Fruit fly (Drosophila melanogaster) whole organism, wandering third instar larva: ENCODE results near the gene pyd.

Experiments
- Abd-B ChIP-seq: fragments of >200 bp; optimal IDR thresholded peaks from 2 replicates; lab custom pipeline; 2017; ENCODE audit warnings: missing biosample characterization, missing genetic modification characterization
- CG32264 ChIP-seq: fragments of 200-800 bp; sonication (Bioruptor generic); optimal IDR thresholded peaks from 2 replicates; lab custom pipeline; 2016; ENCODE audit warnings: missing biosample characterization, missing genetic modification characterization
- CG9705 ChIP-seq: fragments of 200-800 bp; sonication (Bioruptor generic); optimal IDR thresholded peaks from 2 replicates; lab custom pipeline; 2018; ENCODE audit warnings: missing biosample characterization, mild to moderate bottlenecking, missing genetic modification characterization
- CrebA ChIP-seq: fragments of 200-800 bp; sonication (Bioruptor generic); optimal IDR thresholded peaks from 2 replicates; lab custom pipeline; 2016; ENCODE audit warnings: missing biosample characterization, mild to moderate bottlenecking, missing genetic modification characterization, borderline replicate concordance
- Dfd ChIP-seq: fragments of >200 bp; optimal IDR thresholded peaks from 2 replicates; lab custom pipeline; 2017; ENCODE audit warnings: missing biosample characterization, missing genetic modification characterization
- Dif ChIP-seq: fragments of 200-275, 200-300 bp; sonication (Bioruptor generic); optimal IDR thresholded peaks from 2 replicates; lab custom pipeline; 2018; ENCODE audit warnings: missing biosample characterization, missing genetic modification characterization; ENCODE audit not compliant: partially characterized antibody
- GATAd ChIP-seq: sonication (Bioruptor generic); optimal IDR thresholded peaks from 2 replicates; lab custom pipeline; 2016; ENCODE audit warnings: missing biosample characterization, missing genetic modification characterization
- HLH106 ChIP-seq: fragments of 200-800 bp; optimal IDR thresholded peaks from 3 replicates; lab custom pipeline; 2019; ENCODE audit warnings: missing biosample characterization, mild to moderate bottlenecking, missing genetic modification characterization, moderate library complexity
- Hnf4 ChIP-seq: fragments of 200-800 bp; sonication (Bioruptor generic); optimal IDR thresholded peaks from 2 replicates; lab custom pipeline; 2016; ENCODE audit warnings: missing biosample characterization, mild to moderate bottlenecking, missing genetic modification characterization
- Hr78 ChIP-seq: fragments of >200 bp; optimal IDR thresholded peaks from 2 replicates; lab custom pipeline; 2017; ENCODE audit warnings: missing biosample characterization, missing genetic modification characterization
- Hr83 ChIP-seq: fragments of 200-300 bp; sonication (Bioruptor generic); optimal IDR thresholded peaks from 2 replicates; lab custom pipeline; 2016; ENCODE audit warnings: missing biosample characterization, mild to moderate bottlenecking, missing genetic modification characterization, moderate library complexity; ENCODE audit not compliant: poor library complexity, severe bottlenecking
- Jra ChIP-seq: sonication (Bioruptor generic); optimal IDR thresholded peaks from 2 replicates; lab custom pipeline; 2016; ENCODE audit warnings: missing biosample characterization, missing genetic modification characterization
- Mio ChIP-seq: sonication (Bioruptor generic); optimal IDR thresholded peaks from 2 replicates; lab custom pipeline; 2016; ENCODE audit warnings: missing biosample characterization, missing genetic modification characterization
- Myc ChIP-seq: fragments of >200 bp; optimal IDR thresholded peaks from 2 replicates; lab custom pipeline; 2017
- N ChIP-seq: fragments of >200 bp; optimal IDR thresholded peaks from 2 replicates; lab custom pipeline; 2018; ENCODE audit warnings: missing biosample characterization, missing external identifiers, missing genetic modification characterization
- OdsH ChIP-seq: fragments of 200-800 bp; sonication (Bioruptor generic); optimal IDR thresholded peaks from 2 replicates; lab custom pipeline; 2016; ENCODE audit warnings: missing biosample characterization, mild to moderate bottlenecking, missing genetic modification characterization
- Rel ChIP-seq, 2 experiments: fragments of 200-800 bp; sonication (Bioruptor generic) in 1 of 2; optimal IDR thresholded peaks; 2 replicates in 1 of 2; 3 replicates in 1 of 2; lab custom pipeline; 2016 to 2019; ENCODE audit warnings: mild to moderate bottlenecking in 2 of 2, missing biosample characterization in 2 of 2, missing genetic modification characterization in 2 of 2, moderate library complexity in 1 of 2
- Sp1 ChIP-seq: fragments of 200-800 bp; sonication (Bioruptor generic); optimal IDR thresholded peaks from 3 replicates; lab custom pipeline; 2019; ENCODE audit warnings: missing biosample characterization, mild to moderate bottlenecking, missing genetic modification characterization, moderate library complexity
- Vsx2 ChIP-seq: fragments of 200-300, 225-300 bp; sonication (Bioruptor generic); optimal IDR thresholded peaks from 2 replicates; lab custom pipeline; 2018; ENCODE audit warnings: missing biosample characterization, missing genetic modification characterization; ENCODE audit not compliant: partially characterized antibody
- br ChIP-seq: fragments of 200-800 bp; sonication (Bioruptor generic); optimal IDR thresholded peaks from 2 replicates; lab custom pipeline; 2016; ENCODE audit warnings: missing biosample characterization, missing genetic modification characterization
- brk ChIP-seq: fragments of 200-800 bp; sonication (Bioruptor generic); optimal IDR thresholded peaks from 2 replicates; lab custom pipeline; 2016; ENCODE audit warnings: missing biosample characterization, mild to moderate bottlenecking, missing genetic modification characterization
- dl ChIP-seq, 2 experiments: fragments of 175-275, 200-275 bp in 1 of 2; fragments of 200-275 bp in 1 of 2; sonication (Bioruptor generic); optimal IDR thresholded peaks; lab custom pipeline; 2018; ENCODE audit warnings: mild to moderate bottlenecking in 2 of 2, missing biosample characterization in 2 of 2, missing genetic modification characterization in 2 of 2, moderate library complexity in 2 of 2; ENCODE audit not compliant: partially characterized antibody in 2 of 2, insufficient read depth in 1 of 2
- dmrt93B ChIP-seq: fragments of 200-800 bp; sonication (Bioruptor generic); optimal IDR thresholded peaks from 2 replicates; lab custom pipeline; 2018; ENCODE audit warnings: missing biosample characterization, mild to moderate bottlenecking, missing genetic modification characterization
- dsf ChIP-seq: sonication (Bioruptor generic); optimal IDR thresholded peaks from 2 replicates; lab custom pipeline; 2016; ENCODE audit warnings: missing biosample characterization, missing genetic modification characterization, borderline replicate concordance
- ey ChIP-seq: fragments of 200-800 bp; sonication (Bioruptor generic); optimal IDR thresholded peaks from 2 replicates; lab custom pipeline; 2016; ENCODE audit warnings: missing biosample characterization, missing genetic modification characterization
- foxo ChIP-seq, 2 experiments: fragments of 200-800 bp; sonication (Bioruptor generic); optimal IDR thresholded peaks; 2 replicates in 1 of 2; 3 replicates in 1 of 2; lab custom pipeline; 2016 to 2017; ENCODE audit warnings: missing biosample characterization in 2 of 2, missing genetic modification characterization in 2 of 2
- fru ChIP-seq: fragments of 200-800 bp; sonication (Bioruptor generic); optimal IDR thresholded peaks from 3 replicates; lab custom pipeline; 2016; ENCODE audit warnings: missing biosample characterization, mild to moderate bottlenecking, missing genetic modification characterization
- h ChIP-seq: fragments of 200-800 bp; sonication (Bioruptor generic); optimal IDR thresholded peaks from 3 replicates; lab custom pipeline; 2016; ENCODE audit warnings: missing biosample characterization, mild to moderate bottlenecking, missing genetic modification characterization
- jim ChIP-seq: fragments of 175-275, 200-325 bp; sonication (Bioruptor generic); optimal IDR thresholded peaks from 2 replicates; lab custom pipeline; 2016; ENCODE audit warnings: missing biosample characterization, mild to moderate bottlenecking, missing genetic modification characterization
- lola ChIP-seq: fragments of >200 bp; optimal IDR thresholded peaks from 2 replicates; lab custom pipeline; 2017; ENCODE audit warnings: missing biosample characterization, missing genetic modification characterization
- pan ChIP-seq: fragments of >200 bp; optimal IDR thresholded peaks from 2 replicates; lab custom pipeline; 2017
- psq ChIP-seq: fragments of 200-800 bp; sonication (Bioruptor generic); optimal IDR thresholded peaks from 3 replicates; lab custom pipeline; 2017; ENCODE audit warnings: missing biosample characterization, mild to moderate bottlenecking, missing genetic modification characterization, moderate library complexity
- rgr ChIP-seq: fragments of 200-800 bp; sonication (Bioruptor generic); optimal IDR thresholded peaks from 3 replicates; lab custom pipeline; 2016; ENCODE audit warnings: missing biosample characterization, mild to moderate bottlenecking, missing genetic modification characterization
- sage ChIP-seq: fragments of 200-800 bp; sonication (Bioruptor generic); optimal IDR thresholded peaks from 2 replicates; lab custom pipeline; 2016; ENCODE audit warnings: missing biosample characterization, mild to moderate bottlenecking, missing genetic modification characterization
- sv ChIP-seq: fragments of 200-800 bp; sonication (Bioruptor generic); optimal IDR thresholded peaks from 3 replicates; lab custom pipeline; 2016; ENCODE audit warnings: missing biosample characterization, missing genetic modification characterization
- tai ChIP-seq: sonication (Bioruptor generic); optimal IDR thresholded peaks from 2 replicates; lab custom pipeline; 2016; ENCODE audit warnings: missing biosample characterization, missing genetic modification characterization
- usp ChIP-seq: fragments of >200 bp; optimal IDR thresholded peaks from 2 replicates; lab custom pipeline; 2017; ENCODE audit warnings: missing biosample characterization, missing genetic modification characterization
- woc ChIP-seq: sonication (Bioruptor generic); optimal IDR thresholded peaks from 2 replicates; lab custom pipeline; 2016; ENCODE audit warnings: missing biosample characterization, mild to moderate bottlenecking, missing genetic modification characterization

Gene pyd

DNA sequence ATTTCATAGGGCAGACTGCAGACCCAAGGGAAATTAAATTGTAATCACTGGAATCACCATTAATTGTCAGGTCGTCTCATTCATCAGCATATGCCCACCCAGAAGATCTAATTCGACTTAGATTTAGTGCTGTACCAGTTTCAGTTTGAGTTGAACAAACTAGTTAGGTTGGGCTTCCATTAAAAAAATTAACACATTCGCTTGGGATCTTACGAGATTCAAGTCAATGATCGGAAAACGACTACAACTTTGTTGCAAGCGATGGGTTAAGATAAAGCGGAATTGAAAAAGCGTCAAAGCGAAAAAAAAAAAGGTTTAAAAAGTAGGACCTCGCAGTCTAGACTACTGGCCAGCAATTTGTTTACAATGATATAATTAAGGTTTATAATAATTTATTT is 5.1 kb downstream of the pyd start:
- TF ChIP-seq Jra (GFP tag; lab: Kevin White, UChicago) (no peak), Dif (GFP tag; lab: Kevin White, UChicago) (no peak), Dfd (GFP tag; lab: Kevin White, UChicago) (no peak), Vsx2 (GFP tag; lab: Kevin White, UChicago) (no peak), rgr (GFP tag; lab: Kevin White, UChicago) (no peak), CG32264 (no peak), Hnf4 (no peak)
- TF ChIP-seq, all 38 proteins: peak for 0

DNA sequence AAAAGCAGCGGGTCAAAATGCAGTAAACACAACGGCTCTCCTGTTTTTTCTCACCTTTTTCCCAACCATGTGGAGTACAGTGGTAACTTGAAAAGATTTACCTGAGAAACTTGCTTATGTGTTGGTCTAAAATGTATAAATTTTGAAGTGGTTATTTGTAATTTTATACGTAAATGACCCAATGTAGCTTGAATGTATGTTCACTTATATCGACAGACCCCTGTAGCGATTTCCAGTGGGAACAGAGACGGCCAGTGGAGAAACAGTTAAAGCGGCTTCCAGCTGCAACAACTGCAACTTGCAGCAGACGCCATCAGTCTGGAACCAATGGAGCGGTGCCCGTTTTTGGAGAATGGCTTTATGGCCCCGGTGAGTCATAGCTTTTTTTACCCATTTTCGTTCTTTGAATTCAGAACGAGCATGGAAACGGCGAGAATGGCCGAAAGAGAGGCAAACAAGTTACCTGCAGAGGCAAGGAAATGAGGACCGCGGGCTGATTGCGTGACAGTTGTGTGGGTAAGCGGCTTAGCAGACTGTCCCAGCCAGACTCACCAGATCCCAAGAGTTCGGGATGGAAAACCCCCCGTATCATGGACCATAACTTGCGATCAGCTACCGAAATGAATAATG is 5.7 kb downstream of the pyd start:
- no peak for TF ChIP-seq Abd-B (GFP tag; lab: Kevin White, UChicago)
- TF ChIP-seq dsf, result peak; percentile 59
- TF ChIP-seq lola (GFP tag; lab: Kevin White, UChicago), result no peak
- no peak for TF ChIP-seq usp (GFP tag; lab: Kevin White, UChicago)
- TF ChIP-seq sv (GFP tag; lab: Kevin White, UChicago), result no peak
- peak; percentile 90 for TF ChIP-seq OdsH
- TF ChIP-seq Dif (GFP tag; lab: Kevin White, UChicago), result no peak
- peak; percentile 96 for TF ChIP-seq HLH106
- TF ChIP-seq rgr (GFP tag; lab: Kevin White, UChicago), result peak; percentile 92
- no peak for TF ChIP-seq pan (lab: Kevin White, UChicago)
- TF ChIP-seq h (GFP tag; lab: Kevin White, UChicago), result peak; percentile 96
- TF ChIP-seq GATAd (GFP tag; lab: Kevin White, UChicago), result peak; percentile 64
- peak; percentile 69 for TF ChIP-seq Hr83
- TF ChIP-seq N (GFP tag; lab: Kevin White, UChicago), result no peak
- peak; percentile 90 for TF ChIP-seq brk (GFP tag; lab: Kevin White, UChicago)
- TF ChIP-seq CrebA (GFP tag; lab: Kevin White, UChicago), result peak; percentile 70
- peak; percentile 94 for TF ChIP-seq br (GFP tag; lab: Kevin White, UChicago)
- peak; percentile 97 for TF ChIP-seq CG9705 (GFP tag; lab: Kevin White, UChicago)
- peak; percentile 75 for TF ChIP-seq dmrt93B
- TF ChIP-seq sage (GFP tag; lab: Kevin White, UChicago), result peak; percentile 95
- TF ChIP-seq Mio (GFP tag; lab: Kevin White, UChicago), result no peak
- peak; percentile 64 for TF ChIP-seq Rel (GFP tag; optimal IDR thresholded peaks at IDR 0.05; lab: Kevin White, UChicago)
- peak; percentile 75 for TF ChIP-seq Rel (tag; optimal IDR thresholded peaks at IDR 0.05; lab: Kevin White, UChicago)
- TF ChIP-seq Vsx2 (GFP tag; lab: Kevin White, UChicago), result peak; percentile 7
- TF ChIP-seq Jra (GFP tag; lab: Kevin White, UChicago), result peak; percentile 86
- no peak for TF ChIP-seq dl (GFP tag; optimal IDR thresholded peaks at IDR 0.05; lab: Kevin White, UChicago; ENCODE audit: insufficient read depth in 1 of 2, partially characterized antibody in 2 of 2)
- TF ChIP-seq ey (GFP tag; lab: Kevin White, UChicago), result peak; percentile 94
- TF ChIP-seq fru (GFP tag; lab: Kevin White, UChicago), result peak; percentile 94
- TF ChIP-seq Sp1 (GFP tag; lab: Kevin White, UChicago), result peak; percentile 90
- TF ChIP-seq psq, result peak; percentile 95
- TF ChIP-seq CG32264, result peak; percentile 80
- TF ChIP-seq foxo (GFP tag; optimal IDR thresholded peaks at IDR 0.05; lab: Kevin White, UChicago), result peak; percentile 69 to 94
- no peak for TF ChIP-seq Hr78
- no peak for TF ChIP-seq Dfd (GFP tag; lab: Kevin White, UChicago)
- peak; percentile 96 for TF ChIP-seq Hnf4
- TF ChIP-seq woc, result peak; percentile 93
- TF ChIP-seq Myc (lab: Kevin White, UChicago), result no peak
- TF ChIP-seq tai (GFP tag; lab: Kevin White, UChicago), result peak; percentile 91
- TF ChIP-seq jim (GFP tag; lab: Kevin White, UChicago), result no peak
